Worm (Caenorhabditis elegans) whole organism, L2 larva: ENCODE measurements around the gene T01B10.5.

ENCODE experiments used
- ZK546.5 ChIP-seq: sonication (generic microtip); optimal IDR thresholded peaks from 2 replicates; lab custom pipeline; 2017; ENCODE audit warnings: missing biosample characterization, missing genetic modification characterization
- aly-2 ChIP-seq: fragments of 150-350 bp; optimal IDR thresholded peaks from 2 replicates; lab custom pipeline; 2014; ENCODE audit warnings: missing biosample characterization, missing genetic modification characterization
- elt-3 ChIP-seq: sonication (generic microtip); optimal IDR thresholded peaks from 2 replicates; lab custom pipeline; 2017; ENCODE audit warnings: missing biosample characterization, missing genetic modification characterization
- lin-11 ChIP-seq: fragments of 150-350 bp; sonication (generic microtip); optimal IDR thresholded peaks from 2 replicates; lab custom pipeline; 2014; ENCODE audit warnings: missing biosample characterization, missing genetic modification characterization, inconsistent platforms, mixed read lengths
- lsy-2 ChIP-seq, 2 experiments: fragments of 150-350 bp in 1 of 2; sonication (generic microtip) in 1 of 2; optimal IDR thresholded peaks; 2 replicates each; lab custom pipeline; 2014 to 2017; ENCODE audit warnings: missing biosample characterization in 2 of 2, missing genetic modification characterization in 2 of 2
- mdl-1 ChIP-seq, 2 experiments: fragments of 150-350 bp in 1 of 2; sonication (generic microtip) in 1 of 2; optimal IDR thresholded peaks; 2 replicates each; lab custom pipeline; 2017; ENCODE audit warnings: missing biosample characterization in 2 of 2, missing genetic modification characterization in 2 of 2
- nhr-11 ChIP-seq: fragments of 150-350 bp; optimal IDR thresholded peaks from 2 replicates; lab custom pipeline; 2014; ENCODE audit warnings: missing biosample characterization, missing genetic modification characterization
- nhr-237 ChIP-seq: fragments of 150-350 bp; optimal IDR thresholded peaks from 2 replicates; lab custom pipeline; 2014; ENCODE audit warnings: missing biosample characterization, missing genetic modification characterization
- unc-55 ChIP-seq: fragments of 150-350 bp; sonication (generic microtip); optimal IDR thresholded peaks from 3 replicates; lab custom pipeline; 2014; ENCODE audit warnings: missing biosample characterization, missing genetic modification reagents, missing genetic modification characterization
- zag-1 ChIP-seq: fragments of 150-350 bp; optimal IDR thresholded peaks from 2 replicates; lab custom pipeline; 2014; ENCODE audit warnings: missing biosample characterization, missing genetic modification characterization
- ztf-11 ChIP-seq: sonication (generic microtip); optimal IDR thresholded peaks from 2 replicates; lab custom pipeline; 2017; ENCODE audit warnings: missing biosample characterization, missing genetic modification characterization

DNA sequence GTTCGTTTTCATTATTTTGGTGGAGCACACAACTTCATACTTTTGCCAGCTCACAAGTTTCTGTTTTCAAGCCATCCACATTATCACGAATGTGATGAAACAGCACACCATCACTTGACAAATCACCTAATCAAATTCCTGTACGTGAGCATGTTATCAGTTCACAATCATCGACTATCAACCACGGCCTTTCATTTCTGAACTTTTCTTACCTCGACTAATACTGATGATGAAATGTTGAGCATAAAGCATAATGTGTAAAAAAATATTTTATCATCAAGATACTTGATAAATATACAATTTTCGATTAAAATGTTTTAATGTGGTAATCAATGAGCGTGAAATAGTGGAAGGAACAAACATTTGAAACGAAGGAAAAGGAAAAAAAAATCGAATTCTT, 21.6 kb upstream of the T01B10.5 start:
- TF ChIP-seq mdl-1 (tag; optimal IDR thresholded peaks at IDR 0.05; lab: Kevin White, UChicago) (peak in 1 of 2 experiments; percentile 17), nhr-237 (tag; lab: Kevin White, UChicago) (no peak), aly-2 (no peak), nhr-11 (tag; lab: Kevin White, UChicago) (no peak), ZK546.5 (tag; lab: Kevin White, UChicago) (no peak), lin-11 (tag; lab: Kevin White, UChicago) (no peak), unc-55 (GFP tag; lab: Kevin White, UChicago) (no peak), zag-1 (tag; lab: Kevin White, UChicago) (no peak), ztf-11 (tag; lab: Kevin White, UChicago) (no peak), elt-3 (tag; lab: Kevin White, UChicago) (no peak), lsy-2 (tag; optimal IDR thresholded peaks at IDR 0.05; lab: Kevin White, UChicago) (peak in 1 of 2 experiments; percentile 11)
